Fruit fly (Drosophila melanogaster) whole organism, embryonic: ENCODE measurements around the gene CG10031.
A peak's percentile ranks its signal among the peaks of the same experiment; 100 is the strongest.

Experiments
- B-H1 ChIP-seq: fragments of 200-800 bp; sonication (Bioruptor generic); IDR thresholded peaks from 3 replicates; pipeline ENCODE4 v1.3.6; 2022; ENCODE audit warnings: missing biosample characterization, missing genetic modification characterization
- B-H2 ChIP-seq: fragments of 200-800 bp; sonication (Bioruptor generic); optimal IDR thresholded peaks from 2 replicates; lab custom pipeline; 2018; ENCODE audit warnings: missing biosample characterization, mild to moderate bottlenecking, missing genetic modification characterization
- CG11093 ChIP-seq: fragments of 200-800 bp; sonication (Bioruptor generic); IDR thresholded peaks from 3 replicates; pipeline ENCODE4 v1.3.6; 2022; ENCODE audit warnings: missing biosample characterization, missing genetic modification characterization
- CG13123 ChIP-seq: fragments of 200-800 bp; sonication (Bioruptor generic); optimal IDR thresholded peaks from 2 replicates; lab custom pipeline; 2016; ENCODE audit warnings: missing biosample characterization, missing genetic modification characterization
- CG14710 ChIP-seq: fragments of 200-800 bp; sonication (Bioruptor generic); optimal IDR thresholded peaks from 3 replicates; lab custom pipeline; 2019; ENCODE audit warnings: missing biosample characterization, mild to moderate bottlenecking, missing genetic modification characterization, moderate library complexity
- CG16813 ChIP-seq: fragments of 200-800 bp; sonication (Bioruptor generic); IDR thresholded peaks from 3 replicates; pipeline ENCODE4 v1.3.6; 2022; ENCODE audit warnings: missing biosample characterization, missing genetic modification characterization; ENCODE audit not compliant: partially characterized antibody
- CG16863 ChIP-seq: fragments of 200-800 bp; sonication (Bioruptor generic); optimal IDR thresholded peaks from 3 replicates; lab custom pipeline; 2016; ENCODE audit warnings: missing biosample characterization, missing genetic modification characterization
- CG2120 ChIP-seq: fragments of 200-800 bp; sonication (Bioruptor generic); optimal IDR thresholded peaks from 3 replicates; lab custom pipeline; 2016; ENCODE audit warnings: missing biosample characterization, missing genetic modification characterization
- CG32772 ChIP-seq: fragments of 200-800 bp; sonication (Bioruptor generic); IDR thresholded peaks from 2 replicates; pipeline ENCODE4 v1.3.6; 2022; ENCODE audit warnings: missing biosample characterization, missing genetic modification characterization
- CG3726 ChIP-seq: fragments of 200-800 bp; sonication (Bioruptor generic); IDR thresholded peaks from 3 replicates; pipeline ENCODE4, ENCODE4 v1.3.6; 2022; ENCODE audit warnings: missing biosample characterization, missing genetic modification characterization
- CG42726 ChIP-seq: fragments of 200-800 bp; sonication (Bioruptor generic); IDR thresholded peaks from 2 replicates; pipeline ENCODE4 v1.3.6; 2022; ENCODE audit warnings: missing biosample characterization, missing genetic modification characterization; ENCODE audit not compliant: partially characterized antibody
- CG4730 ChIP-seq: fragments of 200-800 bp; sonication (Bioruptor generic); IDR thresholded peaks from 2 replicates; pipeline ENCODE4 v1.3.6; 2022; ENCODE audit warnings: missing biosample characterization, missing genetic modification characterization
- CG6791 ChIP-seq: fragments of 200-800 bp; sonication (Bioruptor generic); IDR thresholded peaks from 3 replicates; pipeline ENCODE4 v1.3.6; 2022; ENCODE audit warnings: missing biosample characterization, missing genetic modification characterization; ENCODE audit not compliant: partially characterized antibody
- CG7372 ChIP-seq: fragments of 200-800 bp; sonication (Bioruptor generic); IDR thresholded peaks from 2 replicates; pipeline ENCODE4 v1.3.6; 2022; ENCODE audit warnings: missing biosample characterization, missing genetic modification characterization
- CG8765 ChIP-seq: fragments of 200-800 bp; sonication (Bioruptor generic); IDR thresholded peaks from 2 replicates; pipeline ENCODE4 v1.3.6; 2022; ENCODE audit warnings: missing biosample characterization, missing genetic modification characterization
- CG8944 ChIP-seq: fragments of 200-800 bp; sonication (Bioruptor generic); optimal IDR thresholded peaks from 3 replicates; lab custom pipeline; 2016; ENCODE audit warnings: missing biosample characterization, missing genetic modification characterization
- CG9609 ChIP-seq: fragments of 200-800 bp; sonication (Bioruptor generic); optimal IDR thresholded peaks from 3 replicates; lab custom pipeline; 2016; ENCODE audit warnings: missing biosample characterization, missing genetic modification characterization
- CG9817 ChIP-seq: fragments of 200-800 bp; sonication (Bioruptor generic); optimal IDR thresholded peaks from 2 replicates; lab custom pipeline; 2018; ENCODE audit warnings: missing biosample characterization, mild to moderate bottlenecking, missing genetic modification characterization, moderate library complexity
- CoRest ChIP-seq: fragments of 200-800 bp; sonication (Bioruptor generic); optimal IDR thresholded peaks from 3 replicates; lab custom pipeline; 2018; ENCODE audit warnings: missing biosample characterization, mild to moderate bottlenecking, missing genetic modification characterization, moderate library complexity
- Dad ChIP-seq: fragments of 200-800 bp; sonication (Bioruptor generic); optimal IDR thresholded peaks from 3 replicates; lab custom pipeline; 2016; ENCODE audit warnings: missing biosample characterization, missing genetic modification characterization
- Ets97D ChIP-seq: fragments of 200-800 bp; sonication (Bioruptor generic); optimal IDR thresholded peaks from 3 replicates; lab custom pipeline; 2016; ENCODE audit warnings: missing biosample characterization, missing genetic modification characterization
- Fer2 ChIP-seq: fragments of 200-800 bp; sonication (Bioruptor generic); optimal IDR thresholded peaks from 2 replicates; lab custom pipeline; 2018; ENCODE audit warnings: missing biosample characterization, mild to moderate bottlenecking, missing genetic modification characterization, moderate library complexity
- H15 ChIP-seq: fragments of 200-800 bp; sonication (Bioruptor generic); IDR thresholded peaks from 3 replicates; pipeline ENCODE4 v1.3.6; 2022; ENCODE audit warnings: missing biosample characterization, missing genetic modification characterization
- Hr3 ChIP-seq: fragments of 200-800 bp; sonication (Bioruptor generic); optimal IDR thresholded peaks from 3 replicates; lab custom pipeline; 2016; ENCODE audit warnings: missing biosample characterization, missing genetic modification characterization
- Nf-YB ChIP-seq: fragments of 200-800 bp; sonication (Bioruptor generic); optimal IDR thresholded peaks from 3 replicates; lab custom pipeline; 2019; ENCODE audit warnings: missing biosample characterization, mild to moderate bottlenecking, missing genetic modification characterization, moderate library complexity
- NfI ChIP-seq: fragments of 200-800 bp; sonication (Bioruptor generic); optimal IDR thresholded peaks from 3 replicates; lab custom pipeline; 2018; ENCODE audit warnings: missing biosample characterization, mild to moderate bottlenecking, missing genetic modification characterization, moderate library complexity
- Pdp1 ChIP-seq, 2 experiments: fragments of 200-800 bp; sonication (Bioruptor generic); optimal IDR thresholded peaks; 3 replicates each; lab custom pipeline; 2016; ENCODE audit warnings: missing biosample characterization in 2 of 2, missing genetic modification characterization in 2 of 2, mild to moderate bottlenecking in 1 of 2, moderate library complexity in 1 of 2
- Sox100B ChIP-seq: fragments of 200-800 bp; sonication (Bioruptor generic); optimal IDR thresholded peaks from 3 replicates; lab custom pipeline; 2018; ENCODE audit warnings: missing biosample characterization, mild to moderate bottlenecking, missing genetic modification characterization
- Sry-δ ChIP-seq: fragments of 200-800 bp; sonication (Bioruptor generic); optimal IDR thresholded peaks from 2 replicates; lab custom pipeline; 2016; ENCODE audit warnings: missing biosample characterization, missing genetic modification characterization
- Tbp ChIP-seq: fragments of >200 bp; optimal IDR thresholded peaks from 2 replicates; lab custom pipeline; 2018; ENCODE audit warnings: missing biosample characterization, missing genetic modification characterization
- Xrp1 ChIP-seq: fragments of 200-800 bp; sonication (Bioruptor generic); IDR thresholded peaks from 2 replicates; pipeline ENCODE4 v1.3.6; 2022; ENCODE audit warnings: missing biosample characterization, missing genetic modification characterization
- cato ChIP-seq: fragments of 200-800 bp; sonication (Bioruptor generic); optimal IDR thresholded peaks from 2 replicates; lab custom pipeline; 2016; ENCODE audit warnings: missing biosample characterization, missing genetic modification characterization, borderline replicate concordance
- caup ChIP-seq: fragments of 200-800 bp; sonication (Bioruptor generic); optimal IDR thresholded peaks from 3 replicates; lab custom pipeline; 2017; ENCODE audit warnings: missing biosample characterization, mild to moderate bottlenecking, missing genetic modification characterization, moderate library complexity; ENCODE audit not compliant: severe bottlenecking
- da ChIP-seq: fragments of 200-800 bp; sonication (Bioruptor generic); optimal IDR thresholded peaks from 2 replicates; lab custom pipeline; 2016; ENCODE audit warnings: missing biosample characterization, missing genetic modification characterization
- disco-r ChIP-seq: fragments of 200-800 bp; sonication (Bioruptor generic); optimal IDR thresholded peaks from 2 replicates; lab custom pipeline; 2016; ENCODE audit warnings: missing biosample characterization, missing genetic modification characterization
- en ChIP-seq: fragments of 200-800 bp; sonication (Bioruptor generic); optimal IDR thresholded peaks from 2 replicates; lab custom pipeline; 2016; ENCODE audit warnings: missing biosample characterization, missing genetic modification characterization
- gt ChIP-seq: fragments of 200-800 bp; sonication (Bioruptor generic); IDR thresholded peaks from 2 replicates; pipeline ENCODE4 v1.3.6; 2022; ENCODE audit warnings: missing biosample characterization, missing genetic modification characterization
- ham ChIP-seq: fragments of 200-800 bp; sonication (Bioruptor generic); IDR thresholded peaks from 2 replicates; pipeline ENCODE4 v1.3.6; 2022; ENCODE audit warnings: missing biosample characterization, missing genetic modification characterization
- kni ChIP-seq: fragments of 200-800 bp; sonication (Bioruptor generic); optimal IDR thresholded peaks from 3 replicates; lab custom pipeline; 2017; ENCODE audit warnings: mild to moderate bottlenecking, missing biosample characterization, missing genetic modification reagents, missing genetic modification characterization
- maf-S ChIP-seq: fragments of 200-800 bp; sonication (Bioruptor generic); optimal IDR thresholded peaks from 2 replicates; lab custom pipeline; 2016; ENCODE audit warnings: missing biosample characterization, missing genetic modification characterization
- mirr ChIP-seq: fragments of 200-800 bp; sonication (Bioruptor generic); optimal IDR thresholded peaks from 3 replicates; lab custom pipeline; 2018; ENCODE audit warnings: missing biosample characterization, mild to moderate bottlenecking, missing genetic modification characterization
- org-1 ChIP-seq: fragments of 200-800 bp; sonication (Bioruptor generic); optimal IDR thresholded peaks from 2 replicates; lab custom pipeline; 2017; ENCODE audit warnings: missing biosample characterization, missing genetic modification characterization
- prd ChIP-seq, 3 experiments: fragments of >200 bp in 2 of 3; fragments of 200-800 bp in 1 of 3; sonication (Bioruptor generic) in 1 of 3; optimal IDR thresholded peaks in 2 of 3; IDR thresholded peaks in 1 of 3; 2 replicates in 2 of 3; 3 replicates in 1 of 3; pipeline versions ENCODE4 v1.3.6 to Lab custom; 2017 to 2022; ENCODE audit warnings: missing biosample characterization in 1 of 3, missing genetic modification characterization in 1 of 3
- pum ChIP-seq: fragments of 200-800 bp; sonication (Bioruptor generic); optimal IDR thresholded peaks from 2 replicates; lab custom pipeline; 2016; ENCODE audit warnings: missing biosample characterization, missing genetic modification characterization
- sc ChIP-seq, 3 experiments: fragments of >200 bp in 2 of 3; fragments of 200-800 bp in 1 of 3; sonication (Bioruptor generic) in 1 of 3; optimal IDR thresholded peaks; 2 replicates in 2 of 3; 3 replicates in 1 of 3; lab custom pipeline; 2017; ENCODE audit warnings: mild to moderate bottlenecking in 1 of 3, missing biosample characterization in 1 of 3, missing genetic modification characterization in 1 of 3, missing genetic modification reagents in 1 of 3
- slou ChIP-seq: fragments of 200-800 bp; sonication (Bioruptor generic); optimal IDR thresholded peaks from 3 replicates; lab custom pipeline; 2016; ENCODE audit warnings: missing biosample characterization, missing genetic modification characterization
- tin ChIP-seq: fragments of 200-800 bp; sonication (Bioruptor generic); optimal IDR thresholded peaks from 3 replicates; lab custom pipeline; 2016; ENCODE audit warnings: missing biosample characterization, missing genetic modification characterization
- trem ChIP-seq: fragments of 200-800 bp; optimal IDR thresholded peaks from 3 replicates; lab custom pipeline; 2019; ENCODE audit warnings: missing biosample characterization, mild to moderate bottlenecking, missing genetic modification characterization, moderate library complexity
- unpg ChIP-seq: fragments of 200-800 bp; sonication (Bioruptor generic); optimal IDR thresholded peaks from 3 replicates; lab custom pipeline; 2018; ENCODE audit warnings: missing biosample characterization, mild to moderate bottlenecking, missing genetic modification characterization, moderate library complexity
- wek ChIP-seq: fragments of 200-800 bp; sonication (Bioruptor generic); optimal IDR thresholded peaks from 3 replicates; lab custom pipeline; 2018; ENCODE audit warnings: missing biosample characterization, mild to moderate bottlenecking, missing genetic modification characterization, moderate library complexity

Gene CG10031

dm6 chr2L:3655698-3656105 lies 43.2 kb downstream of the CG10031 start (continued):
- TF ChIP-seq Sry-δ: peak; percentile 76
- peak; percentile 97 for TF ChIP-seq CG14710 (tag; lab: Kevin White, UChicago)
- TF ChIP-seq CG8944: peak; percentile 97
- TF ChIP-seq CG16863 (GFP tag; lab: Kevin White, UChicago): peak; percentile 98
- TF ChIP-seq sc (optimal IDR thresholded peaks at IDR 0.05; lab: Kevin White, UChicago): no peak
- TF ChIP-seq sc (GFP tag; optimal IDR thresholded peaks at IDR 0.05; lab: Kevin White, UChicago): peak; percentile 98
- peak; percentile 97 for TF ChIP-seq en (GFP tag; lab: Kevin White, UChicago)
- TF ChIP-seq kni (GFP tag; lab: Kevin White, UChicago): peak; percentile 97
- peak; percentile 97 for TF ChIP-seq B-H1 (GFP tag; lab: Robert Waterston, UW)
- peak; percentile 99 for TF ChIP-seq NfI (GFP tag; lab: Kevin White, UChicago)
- TF ChIP-seq Ets97D (GFP tag; lab: Kevin White, UChicago): peak; percentile 87
- TF ChIP-seq B-H2: peak; percentile 99
- TF ChIP-seq caup (GFP tag; lab: Kevin White, UChicago): peak; percentile 98
- TF ChIP-seq prd (optimal IDR thresholded peaks at IDR 0.05; lab: Kevin White, UChicago): no peak
- TF ChIP-seq prd (GFP tag; IDR thresholded peaks at IDR 0.05; lab: Robert Waterston, UW): peak; percentile 98
- TF ChIP-seq gt (GFP tag; lab: Robert Waterston, UW): peak; percentile 95
- peak; percentile 95 for TF ChIP-seq Hr3 (GFP tag; lab: Kevin White, UChicago)
- peak; percentile 94 for TF ChIP-seq CG3726 (GFP tag; lab: Robert Waterston, UW)
- peak; percentile 98 for TF ChIP-seq pum (GFP tag; lab: Kevin White, UChicago)
- TF ChIP-seq CG9817 (tag; lab: Kevin White, UChicago): peak; percentile 99
- TF ChIP-seq CG7372 (GFP tag; lab: Robert Waterston, UW): peak; percentile 97
- TF ChIP-seq Fer2 (tag; lab: Kevin White, UChicago): peak; percentile 97
- TF ChIP-seq org-1 (GFP tag; lab: Kevin White, UChicago): peak; percentile 99
- TF ChIP-seq mirr (GFP tag; lab: Kevin White, UChicago): peak; percentile 99
- TF ChIP-seq cato (GFP tag; lab: Kevin White, UChicago): peak; percentile 94
- peak; percentile 99 for TF ChIP-seq CG2120
- peak; percentile 95 for TF ChIP-seq CG8765 (GFP tag; lab: Robert Waterston, UW)
- TF ChIP-seq CG16813 (GFP tag; lab: Robert Waterston, UW): no peak
- TF ChIP-seq CG11093 (GFP tag; lab: Robert Waterston, UW): peak; percentile 96
- peak; percentile 97 for TF ChIP-seq disco-r (GFP tag; lab: Kevin White, UChicago)
- TF ChIP-seq Tbp (GFP tag; lab: Kevin White, UChicago): no peak
- TF ChIP-seq Sox100B (GFP tag; lab: Kevin White, UChicago): peak; percentile 98
- peak; percentile 97 to 98 for TF ChIP-seq Pdp1 (GFP tag; optimal IDR thresholded peaks at IDR 0.05; lab: Kevin White, UChicago)
- peak; percentile 97 for TF ChIP-seq CG9609 (GFP tag; lab: Kevin White, UChicago)
- TF ChIP-seq wek (GFP tag; lab: Kevin White, UChicago): peak; percentile 96
- peak; percentile 92 for TF ChIP-seq da (GFP tag; lab: Kevin White, UChicago)
- TF ChIP-seq CG4730 (GFP tag; lab: Robert Waterston, UW): peak; percentile 94
- TF ChIP-seq maf-S (GFP tag; lab: Kevin White, UChicago): peak; percentile 96
- peak; percentile 92 for TF ChIP-seq slou (GFP tag; lab: Kevin White, UChicago)
- TF ChIP-seq CG13123 (GFP tag; lab: Kevin White, UChicago): peak; percentile 94
- TF ChIP-seq CG6791 (GFP tag; lab: Robert Waterston, UW): no peak
- peak; percentile 94; the same call in 1 of the 2 replicates for TF ChIP-seq ham (GFP tag; lab: Robert Waterston, UW)
- peak; percentile 99 for TF ChIP-seq Xrp1
- peak; percentile 96 for TF ChIP-seq trem (tag; lab: Kevin White, UChicago)
- peak; percentile 99 for TF ChIP-seq CoRest
- TF ChIP-seq Dad: peak; percentile 97
- TF ChIP-seq Nf-YB: peak; percentile 89
- TF ChIP-seq CG32772 (GFP tag; lab: Robert Waterston, UW): peak; percentile 97
- peak; percentile 96 for TF ChIP-seq H15 (GFP tag; lab: Robert Waterston, UW)
- TF ChIP-seq unpg (GFP tag; lab: Kevin White, UChicago): peak; percentile 99
- peak; percentile 98 for TF ChIP-seq tin (GFP tag; lab: Kevin White, UChicago)
- TF ChIP-seq CG42726 (GFP tag; lab: Robert Waterston, UW): no peak
